Worm (Caenorhabditis elegans) whole organism, L1 larva: ENCODE measurements around the gene rpb-4.

Experiments used
- aly-2 ChIP-seq: fragments of 150-350 bp; optimal IDR thresholded peaks from 2 replicates; lab custom pipeline; 2014; ENCODE audit warnings: missing biosample characterization, missing genetic modification characterization
- blmp-1 ChIP-seq: fragments of 150-350 bp; optimal IDR thresholded peaks from 2 replicates; lab custom pipeline; 2014; ENCODE audit warnings: missing biosample characterization, missing genetic modification characterization
- dpl-1 ChIP-seq, 3 experiments: fragments of 150-350 bp in 2 of 3; sonication (generic microtip) in 1 of 3; optimal IDR thresholded peaks; 2 replicates each; lab custom pipeline; 2014 to 2017; ENCODE audit warnings: missing biosample characterization in 3 of 3, missing genetic modification characterization in 3 of 3, missing genetic modification reagents in 3 of 3
- hpl-2 ChIP-seq: fragments of 150-350 bp; optimal IDR thresholded peaks from 2 replicates; lab custom pipeline; 2014; ENCODE audit warnings: missing biosample characterization, missing genetic modification reagents, missing genetic modification characterization
- mab-9 ChIP-seq: fragments of 200-800 bp; sonication (Bioruptor generic); IDR thresholded peaks from 2 replicates; pipeline ENCODE4 v1.3.6; 2022; ENCODE audit warnings: missing genetic modification reagents, missing genetic modification characterization, missing compliant biosample characterization
- nhr-11 ChIP-seq: fragments of 150-350 bp; optimal IDR thresholded peaks from 2 replicates; lab custom pipeline; 2014; ENCODE audit warnings: missing biosample characterization, missing genetic modification characterization
- nhr-237 ChIP-seq: fragments of 150-350 bp; optimal IDR thresholded peaks from 2 replicates; lab custom pipeline; 2014; ENCODE audit warnings: missing biosample characterization, missing genetic modification characterization
- pqm-1 ChIP-seq: sonication (generic microtip); optimal IDR thresholded peaks from 3 replicates; lab custom pipeline; 2017; ENCODE audit warnings: missing biosample characterization, missing genetic modification characterization
- unc-130 ChIP-seq: fragments of 150-350 bp; optimal IDR thresholded peaks from 2 replicates; lab custom pipeline; 2017; ENCODE audit warnings: missing biosample characterization, missing genetic modification characterization, inconsistent platforms

ce11 chrII:7406438-7406837 is 32.1 kb downstream of the rpb-4 start:
- TF ChIP-seq blmp-1: peak; percentile 67
- TF ChIP-seq aly-2: no peak
- no peak for TF ChIP-seq nhr-237 (tag; lab: Kevin White, UChicago)
- TF ChIP-seq hpl-2: no peak
- TF ChIP-seq mab-9: no peak
- no peak for TF ChIP-seq unc-130 (tag; lab: Kevin White, UChicago)
- no peak for TF ChIP-seq nhr-11
- TF ChIP-seq pqm-1 (tag; lab: Kevin White, UChicago): no peak
- TF ChIP-seq dpl-1 (GFP tag; optimal IDR thresholded peaks at IDR 0.05; lab: Kevin White, UChicago): no peak
